Worm (Caenorhabditis elegans) whole organism, L4 larva: ENCODE data around the gene C53B7.3.

Experiments used
- D1046.2 ChIP-seq: fragments of 200-800 bp; sonication (Bioruptor generic); IDR thresholded peaks from 2 replicates; pipeline ENCODE4 v1.3.6; 2022; ENCODE audit warnings: missing genetic modification characterization, missing compliant biosample characterization
- F26F4.8 ChIP-seq: fragments of 200-800 bp; sonication (Bioruptor generic); conservative IDR thresholded peaks from 2 replicates; pipeline ENCODE4 v1.3.6; 2022; ENCODE audit warnings: missing genetic modification characterization, missing compliant biosample characterization
- F37D6.2 ChIP-seq: sonication (generic microtip); optimal IDR thresholded peaks from 2 replicates; lab custom pipeline; 2016; ENCODE audit warnings: mild to moderate bottlenecking, missing genetic modification characterization, missing compliant biosample characterization
- F49E8.2 ChIP-seq: sonication (generic microtip); optimal IDR thresholded peaks from 2 replicates; lab custom pipeline; 2016; ENCODE audit warnings: missing compliant biosample characterization, mild to moderate bottlenecking, missing genetic modification characterization, borderline replicate concordance
- T20F7.1 ChIP-seq: fragments of 200-800 bp; sonication (Bioruptor generic); optimal IDR thresholded peaks from 2 replicates; lab custom pipeline; 2018; ENCODE audit warnings: mild to moderate bottlenecking, missing genetic modification characterization, missing compliant biosample characterization
- Y5F2A.4 ChIP-seq: fragments of 200-800 bp; sonication (Bioruptor generic); optimal IDR thresholded peaks from 2 replicates; lab custom pipeline; 2018; ENCODE audit warnings: mild to moderate bottlenecking, missing genetic modification characterization, missing compliant biosample characterization
- aha-1 ChIP-seq: fragments of 150-350 bp; peaks from one replicate; lab custom pipeline; 2014; ENCODE audit warnings: missing biosample characterization, missing genetic modification characterization
- aly-2 ChIP-seq: sonication (generic microtip); optimal IDR thresholded peaks from 2 replicates; lab custom pipeline; 2018; ENCODE audit warnings: missing biosample characterization, missing genetic modification characterization
- attf-4 ChIP-seq: sonication (generic microtip); optimal IDR thresholded peaks from 3 replicates; lab custom pipeline; 2017; ENCODE audit warnings: missing biosample characterization, missing genetic modification characterization
- ceh-20 ChIP-seq: fragments of 200-800 bp; sonication (Bioruptor generic); IDR thresholded peaks from 2 replicates; pipeline ENCODE4 v1.3.6; 2022; ENCODE audit warnings: missing genetic modification reagents, missing genetic modification characterization, missing compliant biosample characterization
- ceh-32 ChIP-seq: sonication (generic microtip); optimal IDR thresholded peaks from 2 replicates; lab custom pipeline; 2016; ENCODE audit warnings: mild to moderate bottlenecking, missing genetic modification characterization, missing compliant biosample characterization; ENCODE audit not compliant: poor library complexity
- ceh-44 ChIP-seq: fragments of 200-800 bp; sonication (Bioruptor generic); IDR thresholded peaks from 2 replicates; pipeline ENCODE4 v1.3.6; 2022; ENCODE audit warnings: missing genetic modification reagents, missing genetic modification characterization, missing compliant biosample characterization
- daf-12 ChIP-seq: fragments of 150-350 bp; optimal IDR thresholded peaks from 2 replicates; lab custom pipeline; 2014; ENCODE audit warnings: missing biosample characterization, missing genetic modification reagents, missing genetic modification characterization
- daf-16 ChIP-seq, 3 experiments: sonication (generic microtip); optimal IDR thresholded peaks; 2 replicates each; lab custom pipeline; 2016 to 2017; ENCODE audit warnings: missing genetic modification characterization in 3 of 3, missing genetic modification reagents in 3 of 3, mild to moderate bottlenecking in 2 of 3, missing compliant biosample characterization in 2 of 3, missing biosample characterization in 1 of 3, moderate library complexity in 1 of 3
- daf-19 ChIP-seq: fragments of 200-800 bp; sonication (Bioruptor generic); conservative IDR thresholded peaks from 2 replicates; pipeline ENCODE4 v1.3.6; 2022; ENCODE audit warnings: missing genetic modification characterization, missing compliant biosample characterization
- dmd-9 ChIP-seq: fragments of 200-800 bp; sonication (Bioruptor generic); IDR thresholded peaks from 2 replicates; pipeline ENCODE4 v1.3.6; 2022; ENCODE audit warnings: missing genetic modification reagents, missing genetic modification characterization, missing compliant biosample characterization
- dpl-1 ChIP-seq: fragments of 150-350 bp; optimal IDR thresholded peaks from 2 replicates; lab custom pipeline; 2014; ENCODE audit warnings: missing biosample characterization, missing genetic modification reagents, missing genetic modification characterization
- duxl-1 ChIP-seq: sonication (generic microtip); optimal IDR thresholded peaks from 2 replicates; lab custom pipeline; 2016; ENCODE audit warnings: mild to moderate bottlenecking, missing genetic modification characterization, moderate library complexity, missing compliant biosample characterization; ENCODE audit not compliant: poor library complexity
- fkh-10 ChIP-seq: fragments of 150-350 bp; optimal IDR thresholded peaks from 2 replicates; lab custom pipeline; 2014; ENCODE audit warnings: missing biosample characterization, missing genetic modification reagents, missing genetic modification characterization
- fos-1 ChIP-seq: fragments of 150-350 bp; optimal IDR thresholded peaks from 2 replicates; lab custom pipeline; 2014; ENCODE audit warnings: missing biosample characterization, missing genetic modification characterization
- hlh-11 ChIP-seq: fragments of 200-800 bp; sonication (Bioruptor generic); optimal IDR thresholded peaks from 2 replicates; lab custom pipeline; 2018; ENCODE audit warnings: mild to moderate bottlenecking, missing genetic modification characterization, missing compliant biosample characterization
- hlh-30 ChIP-seq: sonication (generic microtip); optimal IDR thresholded peaks from 2 replicates; lab custom pipeline; 2017; ENCODE audit warnings: antibody characterized with exemption, mild to moderate bottlenecking, missing genetic modification characterization, missing compliant biosample characterization; ENCODE audit not compliant: insufficient read depth
- hmg-1.1 ChIP-seq: fragments of 200-800 bp; sonication (Bioruptor generic); IDR thresholded peaks from 2 replicates; pipeline ENCODE4 v1.3.6; 2022; ENCODE audit warnings: missing genetic modification reagents, missing genetic modification characterization, missing compliant biosample characterization
- jun-1 ChIP-seq: fragments of 150-350 bp; optimal IDR thresholded peaks from 2 replicates; lab custom pipeline; 2014; ENCODE audit warnings: missing biosample characterization, missing genetic modification reagents, missing genetic modification characterization
- lin-1 ChIP-seq: fragments of 200-800 bp; sonication (Bioruptor generic); IDR thresholded peaks from 2 replicates; pipeline ENCODE4 v1.3.6; 2022; ENCODE audit warnings: missing genetic modification reagents, missing genetic modification characterization, missing compliant biosample characterization
- lin-15B ChIP-seq: fragments of 150-350 bp; sonication (generic microtip); optimal IDR thresholded peaks from 3 replicates; lab custom pipeline; 2014; ENCODE audit warnings: missing biosample characterization, missing genetic modification characterization
- lir-3 ChIP-seq: sonication (generic microtip); optimal IDR thresholded peaks from 2 replicates; lab custom pipeline; 2016; ENCODE audit warnings: mild to moderate bottlenecking, missing genetic modification characterization, missing compliant biosample characterization
- lsy-2 ChIP-seq, 2 experiments: fragments of 150-350 bp in 1 of 2; sonication (generic microtip) in 1 of 2; optimal IDR thresholded peaks; 2 replicates each; lab custom pipeline; 2014 to 2017; ENCODE audit warnings: missing biosample characterization in 2 of 2, missing genetic modification characterization in 2 of 2
- madf-9 ChIP-seq: fragments of 200-800 bp; sonication (Bioruptor generic); conservative IDR thresholded peaks from 2 replicates; pipeline ENCODE4 v1.3.6; 2022; ENCODE audit warnings: missing genetic modification reagents, missing genetic modification characterization, missing compliant biosample characterization
- mdl-1 ChIP-seq, 2 experiments: fragments of 150-350 bp in 1 of 2; sonication (generic microtip) in 1 of 2; optimal IDR thresholded peaks; 2 replicates each; lab custom pipeline; 2014 to 2017; ENCODE audit warnings: missing biosample characterization in 2 of 2, missing genetic modification characterization in 2 of 2
- mdt-29 ChIP-seq: fragments of 200-800 bp; sonication (Bioruptor generic); IDR thresholded peaks from 2 replicates; pipeline ENCODE4 v1.3.6; 2022; ENCODE audit warnings: missing genetic modification reagents, missing genetic modification characterization, missing compliant biosample characterization
- mep-1 ChIP-seq: fragments of 150-350 bp; sonication (generic microtip); optimal IDR thresholded peaks from 3 replicates; lab custom pipeline; 2014; ENCODE audit warnings: missing biosample characterization, missing genetic modification characterization
- mes-2 ChIP-seq: sonication (generic microtip); optimal IDR thresholded peaks from 2 replicates; lab custom pipeline; 2016; ENCODE audit warnings: missing genotype, mild to moderate bottlenecking, missing genetic modification characterization, missing compliant biosample characterization; ENCODE audit not compliant: poor library complexity, severe bottlenecking
- mxl-2 ChIP-seq: fragments of 200-800 bp; sonication (Bioruptor generic); conservative IDR thresholded peaks from 2 replicates; pipeline ENCODE4 v1.3.6; 2022; ENCODE audit warnings: missing genetic modification reagents, missing genetic modification characterization, missing compliant biosample characterization
- nhr-10 ChIP-seq: fragments of 150-350 bp; optimal IDR thresholded peaks from 2 replicates; lab custom pipeline; 2014; ENCODE audit warnings: missing biosample characterization, missing genetic modification characterization
- nhr-28 ChIP-seq: fragments of 150-350 bp; optimal IDR thresholded peaks from 2 replicates; lab custom pipeline; 2014; ENCODE audit warnings: missing biosample characterization, missing genetic modification characterization
- nhr-42 ChIP-seq: fragments of 200-800 bp; sonication (Bioruptor generic); IDR thresholded peaks from 2 replicates; pipeline ENCODE4 v1.3.6; 2022; ENCODE audit warnings: missing genetic modification characterization, missing compliant biosample characterization
- nhr-6 ChIP-seq: fragments of 150-350 bp; optimal IDR thresholded peaks from 2 replicates; lab custom pipeline; 2014; ENCODE audit warnings: missing biosample characterization, missing genetic modification characterization
- php-3 ChIP-seq: fragments of 200-800 bp; sonication (Bioruptor generic); IDR thresholded peaks from 2 replicates; pipeline ENCODE4 v1.3.6; 2022; ENCODE audit warnings: missing genetic modification reagents, missing genetic modification characterization, missing compliant biosample characterization
- saeg-2 ChIP-seq: fragments of 200-800 bp; sonication (Bioruptor generic); IDR thresholded peaks from 2 replicates; pipeline ENCODE4 v1.3.6; 2022; ENCODE audit warnings: missing genetic modification reagents, missing genetic modification characterization, missing compliant biosample characterization
- sdz-12 ChIP-seq: fragments of 200-800 bp; sonication (Bioruptor generic); optimal IDR thresholded peaks from 2 replicates; lab custom pipeline; 2018; ENCODE audit warnings: mild to moderate bottlenecking, missing genetic modification characterization, missing compliant biosample characterization
- set-16 ChIP-seq: fragments of 200-800 bp; sonication (Bioruptor generic); IDR thresholded peaks from 2 replicates; pipeline ENCODE4 v1.3.6; 2022; ENCODE audit warnings: missing genetic modification reagents, missing genetic modification characterization, missing compliant biosample characterization
- skn-1 ChIP-seq: fragments of 150-350 bp; optimal IDR thresholded peaks from 2 replicates; lab custom pipeline; 2014; ENCODE audit warnings: missing biosample characterization, missing genetic modification characterization
- spr-1 ChIP-seq: sonication (generic microtip); optimal IDR thresholded peaks from 2 replicates; lab custom pipeline; 2016; ENCODE audit warnings: mild to moderate bottlenecking, missing genetic modification characterization, missing compliant biosample characterization
- spr-3 ChIP-seq: fragments of 200-800 bp; sonication (Bioruptor generic); optimal IDR thresholded peaks from 2 replicates; lab custom pipeline; 2018; ENCODE audit warnings: mild to moderate bottlenecking, missing genetic modification characterization, missing compliant biosample characterization
- unc-130 ChIP-seq: sonication (generic microtip); optimal IDR thresholded peaks from 2 replicates; lab custom pipeline; 2016; ENCODE audit warnings: missing genetic modification reagents, missing genetic modification characterization, missing compliant biosample characterization
- unc-62 ChIP-seq, 3 experiments: fragments of 150-350 bp in 1 of 3; sonication (generic microtip); optimal IDR thresholded peaks in 2 of 3; peaks in 1 of 3; 1 replicate in 1 of 3; 2 replicates in 2 of 3; lab custom pipeline; 2014 to 2017; ENCODE audit warnings: missing biosample characterization in 3 of 3, missing genetic modification characterization in 3 of 3, missing genetic modification reagents in 3 of 3, missing genotype in 1 of 3
- zag-1 ChIP-seq: fragments of 150-350 bp; optimal IDR thresholded peaks from 2 replicates; lab custom pipeline; 2014; ENCODE audit warnings: missing biosample characterization, missing genetic modification characterization
- zfp-2 ChIP-seq: sonication (generic microtip); optimal IDR thresholded peaks from 2 replicates; lab custom pipeline; 2016; ENCODE audit warnings: mild to moderate bottlenecking, missing genetic modification characterization, missing compliant biosample characterization
- zip-11 ChIP-seq: fragments of 200-800 bp; sonication (Bioruptor generic); IDR thresholded peaks from 2 replicates; pipeline ENCODE4 v1.3.6; 2022; ENCODE audit warnings: missing genetic modification characterization, missing compliant biosample characterization
- ztf-11 ChIP-seq: fragments of 150-350 bp; optimal IDR thresholded peaks from 2 replicates; lab custom pipeline; 2014; ENCODE audit warnings: missing biosample characterization, missing genetic modification characterization

Gene C53B7.3

ce11 chrX:6804857-6805256, 39.7 kb upstream of the C53B7.3 start (continued):
- TF ChIP-seq attf-4 (tag; lab: Kevin White, UChicago) (no peak), nhr-10 (tag; lab: Kevin White, UChicago) (no peak), zfp-2 (tag; lab: Kevin White, UChicago) (no peak), F26F4.8 (GFP tag; lab: Robert Waterston, UW) (no peak), F49E8.2 (tag; lab: Kevin White, UChicago) (no peak), unc-62 (GFP tag; optimal IDR thresholded peaks at IDR 0.05 in 1 of 2; lab: Kevin White, UChicago) (no peak), unc-62 (tag; optimal IDR thresholded peaks at IDR 0.05; lab: Kevin White, UChicago) (no peak), hlh-30 (tag; lab: Kevin White, UChicago) (peak; percentile 92), hlh-11 (tag; lab: Kevin White, UChicago) (peak; percentile 86), aly-2 (tag; lab: Kevin White, UChicago) (no peak), spr-3 (GFP tag; lab: Kevin White, UChicago) (no peak), nhr-42 (GFP tag; lab: Robert Waterston, UW) (no peak), hmg-1.1 (GFP tag; lab: Robert Waterston, UW) (peak; percentile 56), sdz-12 (GFP tag; lab: Kevin White, UChicago) (no peak), duxl-1 (tag; lab: Kevin White, UChicago) (no peak), ceh-44 (GFP tag; lab: Robert Waterston, UW) (no peak), mep-1 (peak; percentile 68), D1046.2 (GFP tag; lab: Robert Waterston, UW) (no peak), lir-3 (tag; lab: Kevin White, UChicago) (no peak), mdl-1 (tag; optimal IDR thresholded peaks at IDR 0.05; lab: Kevin White, UChicago) (peak in 1 of 2 experiments; percentile 49), ceh-32 (tag; lab: Kevin White, UChicago) (no peak), aha-1 (tag; lab: Kevin White, UChicago) (peak; percentile 76), php-3 (GFP tag; lab: Robert Waterston, UW) (peak; percentile 69), lsy-2 (tag; optimal IDR thresholded peaks at IDR 0.05; lab: Kevin White, UChicago) (peak in 1 of 2 experiments; percentile 60), spr-1 (tag; lab: Kevin White, UChicago) (no peak), ceh-20 (GFP tag; lab: Robert Waterston, UW) (no peak), zip-11 (GFP tag; lab: Robert Waterston, UW) (no peak), F37D6.2 (tag; lab: Kevin White, UChicago) (no peak), mes-2 (tag; lab: Kevin White, UChicago) (peak; percentile 47), nhr-6 (peak; percentile 27), fos-1 (tag; lab: Kevin White, UChicago) (no peak), zag-1 (tag; lab: Kevin White, UChicago) (no peak), dpl-1 (GFP tag; lab: Kevin White, UChicago) (peak; percentile 84), skn-1 (tag; lab: Kevin White, UChicago) (no peak), daf-12 (tag; lab: Kevin White, UChicago) (no peak), lin-1 (GFP tag; lab: Robert Waterston, UW) (no peak), daf-19 (GFP tag; lab: Robert Waterston, UW) (no peak), ztf-11 (tag; lab: Kevin White, UChicago) (no peak), T20F7.1 (no peak), daf-16 (GFP tag; optimal IDR thresholded peaks at IDR 0.05; lab: Kevin White, UChicago) (no peak), daf-16 (tag; optimal IDR thresholded peaks at IDR 0.05; lab: Kevin White, UChicago) (peak; percentile 87), dmd-9 (GFP tag; lab: Robert Waterston, UW) (no peak), set-16 (GFP tag; lab: Robert Waterston, UW) (no peak), jun-1 (no peak), saeg-2 (GFP tag; lab: Robert Waterston, UW) (no peak), unc-130 (GFP tag; lab: Kevin White, UChicago) (no peak), mxl-2 (GFP tag; lab: Robert Waterston, UW) (no peak), lin-15B (tag; lab: Kevin White, UChicago) (no peak), mdt-29 (no peak), Y5F2A.4 (GFP tag; lab: Kevin White, UChicago) (no peak), nhr-28 (peak; percentile 71), madf-9 (GFP tag; lab: Robert Waterston, UW) (no peak), fkh-10 (GFP tag; lab: Kevin White, UChicago) (no peak)
